Worm (Caenorhabditis elegans): ENCODE measurements around the gene sre-52.

DNA sequence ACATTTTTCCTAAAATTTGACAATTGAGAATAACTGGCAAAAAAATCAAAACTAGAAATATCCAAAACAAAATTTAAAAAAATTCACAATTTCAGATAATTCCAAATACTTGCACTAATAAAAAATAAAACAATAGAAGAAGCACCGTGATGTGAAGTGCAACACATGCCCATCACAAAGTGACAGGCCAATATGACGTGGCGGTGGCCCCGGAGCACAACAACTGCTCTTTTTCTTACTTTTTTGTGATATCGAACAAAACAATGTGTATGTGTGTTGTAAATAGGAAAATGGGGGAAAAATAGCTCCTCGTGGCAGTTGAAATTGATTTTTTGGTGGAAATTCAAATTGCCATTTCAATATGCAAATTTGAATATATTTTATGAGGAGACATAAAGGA is 18.3 kb downstream of the sre-52 start:
- TF ChIP-seq R02D3.7 (tag; optimal IDR thresholded peaks at IDR 0.05): no peak
- TF ChIP-seq ama-1 (optimal IDR thresholded peaks at IDR 0.05): no peak
- no peak for TF ChIP-seq unc-62 (GFP tag; optimal IDR thresholded peaks at IDR 0.05)
- TF ChIP-seq crh-2 (tag; optimal IDR thresholded peaks at IDR 0.05): peak; percentile 60
- TF ChIP-seq F13H6.1 (tag; optimal IDR thresholded peaks at IDR 0.05): no peak
- no peak for TF ChIP-seq mdl-1 (tag; optimal IDR thresholded peaks at IDR 0.05)
- no peak for TF ChIP-seq blmp-1 (tag; optimal IDR thresholded peaks at IDR 0.05; ENCODE audit: insufficient read depth)
- TF ChIP-seq sma-3 (GFP tag; optimal IDR thresholded peaks at IDR 0.05): no peak
- no peak for TF ChIP-seq aly-2 (tag; optimal IDR thresholded peaks at IDR 0.05)
- no peak for TF ChIP-seq ZK546.5 (tag; optimal IDR thresholded peaks at IDR 0.05)
- no peak for TF ChIP-seq lsy-2 (tag; optimal IDR thresholded peaks at IDR 0.05)
- no peak for TF ChIP-seq lin-11 (tag; optimal IDR thresholded peaks at IDR 0.05)
- no peak for TF ChIP-seq alr-1 (tag; optimal IDR thresholded peaks at IDR 0.05)
